Worm (Caenorhabditis elegans) whole organism, L3 larva: ENCODE data around the gene Y69A2AL.2.

Source experiments
- R02D3.7 ChIP-seq: fragments of 150-350 bp; optimal IDR thresholded peaks from 2 replicates; lab custom pipeline; 2014; ENCODE audit warnings: missing biosample characterization, missing genetic modification characterization
- aly-2 ChIP-seq: fragments of 150-350 bp; optimal IDR thresholded peaks from 2 replicates; lab custom pipeline; 2014; ENCODE audit warnings: missing biosample characterization, missing genetic modification characterization
- ceh-16 ChIP-seq: sonication (generic microtip); optimal IDR thresholded peaks from 2 replicates; lab custom pipeline; 2017; ENCODE audit warnings: missing biosample characterization, missing genetic modification characterization
- ceh-28 ChIP-seq: fragments of 150-350 bp; optimal IDR thresholded peaks from 2 replicates; lab custom pipeline; 2014; ENCODE audit warnings: missing biosample characterization, missing genetic modification reagents, missing genetic modification characterization
- ceh-82 ChIP-seq: fragments of 150-350 bp; optimal IDR thresholded peaks from 2 replicates; lab custom pipeline; 2014; ENCODE audit warnings: missing biosample characterization, missing genetic modification characterization
- ceh-9 ChIP-seq: sonication (generic microtip); optimal IDR thresholded peaks from 2 replicates; lab custom pipeline; 2018; ENCODE audit warnings: missing biosample characterization, missing genetic modification characterization
- daf-12 ChIP-seq: fragments of 150-350 bp; optimal IDR thresholded peaks from 2 replicates; lab custom pipeline; 2014; ENCODE audit warnings: missing biosample characterization, missing genetic modification reagents, missing genetic modification characterization
- egl-5 ChIP-seq: fragments of 150-350 bp; optimal IDR thresholded peaks from 2 replicates; lab custom pipeline; 2017; ENCODE audit warnings: missing biosample characterization, missing genetic modification reagents, missing genetic modification characterization, inconsistent platforms
- elt-3 ChIP-seq, 3 experiments: fragments of 150-350 bp in 1 of 3; sonication (generic microtip) in 2 of 3; optimal IDR thresholded peaks; 2 replicates in 2 of 3; 4 replicates in 1 of 3; lab custom pipeline; 2014 to 2017; ENCODE audit warnings: missing biosample characterization in 3 of 3, missing genetic modification characterization in 3 of 3
- eor-1 ChIP-seq, 2 experiments: fragments of 150-350 bp; optimal IDR thresholded peaks; 2 replicates each; lab custom pipeline; 2014 to 2018; ENCODE audit warnings: missing biosample characterization in 2 of 2, missing genetic modification characterization in 2 of 2
- fkh-10 ChIP-seq: sonication (generic microtip); optimal IDR thresholded peaks from 2 replicates; lab custom pipeline; 2017; ENCODE audit warnings: missing biosample characterization, missing genetic modification reagents, missing genetic modification characterization
- fkh-2 ChIP-seq: fragments of 150-350 bp; optimal IDR thresholded peaks from 2 replicates; lab custom pipeline; 2014; ENCODE audit warnings: missing biosample characterization, missing genetic modification reagents, missing genetic modification characterization
- fos-1 ChIP-seq: fragments of 150-350 bp; optimal IDR thresholded peaks from 2 replicates; lab custom pipeline; 2014; ENCODE audit warnings: missing biosample characterization, missing genetic modification characterization
- jun-1 ChIP-seq: fragments of 150-350 bp; optimal IDR thresholded peaks from 2 replicates; lab custom pipeline; 2014; ENCODE audit warnings: missing biosample characterization, missing genetic modification reagents, missing genetic modification characterization
- lin-15B ChIP-seq: fragments of 150-350 bp; optimal IDR thresholded peaks from 2 replicates; lab custom pipeline; 2014; ENCODE audit warnings: missing biosample characterization, missing genetic modification characterization
- lin-39 ChIP-seq: fragments of 150-350 bp; optimal IDR thresholded peaks from 2 replicates; lab custom pipeline; 2018; ENCODE audit warnings: missing biosample characterization, missing genetic modification reagents, missing genetic modification characterization
- mdl-1 ChIP-seq: fragments of 150-350 bp; optimal IDR thresholded peaks from 2 replicates; lab custom pipeline; 2014; ENCODE audit warnings: missing biosample characterization, missing genetic modification characterization
- mml-1 ChIP-seq: fragments of 150-350 bp; sonication (generic microtip); optimal IDR thresholded peaks from 3 replicates; lab custom pipeline; 2014; ENCODE audit warnings: missing biosample characterization, missing genetic modification characterization
- nfya-1 ChIP-seq: sonication (generic microtip); optimal IDR thresholded peaks from 2 replicates; lab custom pipeline; 2017; ENCODE audit warnings: missing genetic modification characterization, mild to moderate bottlenecking, missing compliant biosample characterization, antibody characterized with exemption, moderate library complexity; ENCODE audit not compliant: insufficient read depth
- nhr-11 ChIP-seq: fragments of 150-350 bp; optimal IDR thresholded peaks from 2 replicates; lab custom pipeline; 2014; ENCODE audit warnings: missing biosample characterization, missing genetic modification characterization
- nhr-12 ChIP-seq: fragments of 150-350 bp; optimal IDR thresholded peaks from 2 replicates; lab custom pipeline; 2014; ENCODE audit warnings: missing biosample characterization, missing genetic modification characterization
- nhr-23 ChIP-seq: fragments of 150-350 bp; optimal IDR thresholded peaks from 2 replicates; lab custom pipeline; 2014; ENCODE audit warnings: missing biosample characterization, missing genetic modification reagents, missing genetic modification characterization
- nhr-237 ChIP-seq: fragments of 150-350 bp; optimal IDR thresholded peaks from 2 replicates; lab custom pipeline; 2014; ENCODE audit warnings: missing biosample characterization, missing genetic modification characterization
- nhr-25 ChIP-seq: sonication (generic microtip); optimal IDR thresholded peaks from 2 replicates; lab custom pipeline; 2017; ENCODE audit warnings: missing biosample characterization, missing genetic modification characterization
- nhr-43 ChIP-seq: sonication (generic microtip); optimal IDR thresholded peaks from 2 replicates; lab custom pipeline; 2016; ENCODE audit warnings: mild to moderate bottlenecking, missing genetic modification characterization, missing compliant biosample characterization; ENCODE audit not compliant: poor library complexity, severe bottlenecking
- nhr-76 ChIP-seq: fragments of 150-350 bp; sonication (generic microtip); optimal IDR thresholded peaks from 5 replicates; lab custom pipeline; 2014; ENCODE audit warnings: missing biosample characterization, missing genetic modification characterization
- nhr-77 ChIP-seq: fragments of 150-350 bp; optimal IDR thresholded peaks from 2 replicates; lab custom pipeline; 2014; ENCODE audit warnings: missing biosample characterization, missing genetic modification characterization
- pha-4 ChIP-seq: fragments of 150-350 bp; optimal IDR thresholded peaks from 2 replicates; lab custom pipeline; 2014; ENCODE audit warnings: missing biosample characterization, missing genetic modification reagents, missing genetic modification characterization
- pqm-1 ChIP-seq: fragments of 150-350 bp; optimal IDR thresholded peaks from 2 replicates; lab custom pipeline; 2017; ENCODE audit warnings: missing biosample characterization, missing genetic modification characterization, inconsistent platforms
- sea-2 ChIP-seq: fragments of 150-350 bp; sonication (generic microtip); optimal IDR thresholded peaks from 4 replicates; lab custom pipeline; 2014; ENCODE audit warnings: missing biosample characterization, missing genetic modification reagents, missing genetic modification characterization
- skn-1 ChIP-seq: fragments of 150-350 bp; optimal IDR thresholded peaks from 2 replicates; lab custom pipeline; 2014; ENCODE audit warnings: missing biosample characterization, missing genetic modification characterization
- tbx-2 ChIP-seq: sonication (generic microtip); optimal IDR thresholded peaks from 2 replicates; lab custom pipeline; 2016; ENCODE audit warnings: mild to moderate bottlenecking, missing genetic modification characterization, missing compliant biosample characterization
- unc-62 ChIP-seq: fragments of 150-350 bp; sonication (generic microtip); optimal IDR thresholded peaks from 4 replicates; lab custom pipeline; 2014; ENCODE audit warnings: missing biosample characterization, missing genetic modification reagents, missing genetic modification characterization
- zag-1 ChIP-seq: fragments of 150-350 bp; optimal IDR thresholded peaks from 2 replicates; lab custom pipeline; 2014; ENCODE audit warnings: missing biosample characterization, missing genetic modification characterization
- ztf-11 ChIP-seq: fragments of 150-350 bp; optimal IDR thresholded peaks from 2 replicates; lab custom pipeline; 2014; ENCODE audit warnings: missing biosample characterization, missing genetic modification characterization

Gene Y69A2AL.2

DNA sequence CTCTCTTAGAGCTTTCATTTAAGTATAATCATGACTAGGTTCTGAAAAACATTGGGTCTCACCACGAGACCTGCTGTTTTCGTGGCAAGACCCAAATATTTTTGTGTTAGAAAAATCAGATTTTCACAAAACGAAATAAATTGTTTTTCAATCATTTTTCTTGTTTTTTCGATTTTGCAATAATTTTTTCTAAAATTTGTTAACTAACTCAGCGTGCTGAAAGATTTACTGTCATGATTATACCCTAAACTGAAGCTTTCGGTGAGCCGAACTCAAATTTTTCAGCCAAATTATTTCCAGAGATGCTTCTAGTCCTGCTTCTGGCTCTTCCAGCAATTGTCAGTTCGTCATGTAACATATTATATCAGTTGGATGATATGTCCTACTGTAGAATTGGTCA is at the start of gene Y69A2AL.2:
TSS of gene Y69A2AL.2 (plus strand) at position 301 of the 400 bp plus-strand sequence.
- no peak for TF ChIP-seq ceh-28 (tag; lab: Kevin White, UChicago)
- TF ChIP-seq tbx-2 (tag; lab: Kevin White, UChicago): no peak
- no peak for TF ChIP-seq sea-2 (GFP tag; lab: Kevin White, UChicago)
- TF ChIP-seq eor-1 (tag; optimal IDR thresholded peaks at IDR 0.05; lab: Kevin White, UChicago): no peak
- TF ChIP-seq egl-5 (tag; lab: Kevin White, UChicago): no peak
- TF ChIP-seq aly-2: no peak
- TF ChIP-seq mml-1 (tag; lab: Kevin White, UChicago): no peak
- no peak for TF ChIP-seq fkh-10 (GFP tag; lab: Kevin White, UChicago)
- TF ChIP-seq ztf-11 (tag; lab: Kevin White, UChicago): no peak
- no peak for TF ChIP-seq mdl-1 (tag; lab: Kevin White, UChicago)
- TF ChIP-seq nhr-23 (tag; lab: Kevin White, UChicago): no peak
- no peak for TF ChIP-seq jun-1 (tag; lab: Kevin White, UChicago)
- TF ChIP-seq lin-39 (tag; lab: Kevin White, UChicago): no peak
- no peak for TF ChIP-seq skn-1 (tag; lab: Kevin White, UChicago)
- TF ChIP-seq nhr-76 (tag; lab: Kevin White, UChicago): no peak
- TF ChIP-seq daf-12 (tag; lab: Kevin White, UChicago): no peak
- no peak for TF ChIP-seq nhr-43 (tag; lab: Kevin White, UChicago)
- TF ChIP-seq pha-4 (tag; lab: Kevin White, UChicago): no peak
- TF ChIP-seq, all 47 proteins: peak for 0

ce11 chrIV:2432693-2433092 is 49.4 kb upstream of the Y69A2AL.2 start, which contains the start of gene C45G7.4:
Gene C45G7.4, plus strand, starts transcription at chrIV:2432993.
- TF ChIP-seq nhr-237 (no peak), fos-1 (tag; lab: Kevin White, UChicago) (no peak), nhr-77 (tag; lab: Kevin White, UChicago) (no peak), nhr-11 (tag; lab: Kevin White, UChicago) (no peak), nhr-12 (no peak), ceh-28 (tag; lab: Kevin White, UChicago) (no peak), nhr-25 (no peak), zag-1 (tag; lab: Kevin White, UChicago) (no peak), ceh-16 (no peak), fkh-2 (no peak), nhr-23 (tag; lab: Kevin White, UChicago) (no peak), pqm-1 (no peak), daf-12 (tag; lab: Kevin White, UChicago) (no peak), mml-1 (tag; lab: Kevin White, UChicago) (no peak), unc-62 (GFP tag; lab: Kevin White, UChicago) (no peak)

DNA sequence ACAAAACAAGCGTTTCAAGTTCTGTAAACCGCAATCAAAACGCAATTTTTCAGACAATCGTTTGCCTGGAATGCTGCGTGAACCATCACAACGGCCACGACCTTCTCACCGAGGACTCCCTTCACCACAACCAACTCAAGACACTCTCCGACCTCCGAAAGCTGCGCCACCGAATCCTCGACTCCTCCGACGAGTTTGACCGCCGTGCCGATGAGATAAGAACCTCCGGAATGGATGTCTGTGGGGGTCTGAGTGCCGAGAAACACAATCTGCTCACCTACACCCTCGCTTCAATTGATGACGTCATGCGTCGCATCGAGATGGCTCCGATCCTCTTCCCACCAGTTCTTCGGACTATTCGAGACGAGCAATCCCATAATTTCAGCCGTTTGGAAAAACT is 47.7 kb upstream of the Y69A2AL.2 start:
- TF ChIP-seq mml-1 (tag; lab: Kevin White, UChicago) (no peak), egl-5 (tag; lab: Kevin White, UChicago) (no peak), daf-12 (tag; lab: Kevin White, UChicago) (no peak), nhr-12 (no peak)

DNA sequence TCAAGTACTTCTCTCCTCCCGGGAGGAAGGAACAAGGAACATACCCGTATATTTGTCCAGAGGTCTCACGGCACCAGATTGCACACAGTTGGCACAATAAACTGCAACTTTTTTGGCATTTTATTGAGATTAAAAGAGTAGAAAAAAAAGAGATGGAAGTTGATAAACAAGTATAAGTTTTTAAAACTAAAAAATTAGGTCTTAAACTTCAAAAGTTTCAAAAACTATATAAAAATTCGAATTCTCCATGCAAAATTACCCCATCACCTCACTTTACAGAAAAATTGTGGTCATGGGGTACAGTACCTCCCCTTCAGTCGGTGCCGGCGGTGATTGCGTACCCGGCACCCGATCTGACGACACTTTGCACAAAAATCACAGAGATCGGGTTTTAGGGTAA is 30.8 kb upstream of the Y69A2AL.2 start, which contains the start of gene C45G7.13:
TSS of gene C45G7.13 (minus strand) at position 101 of the 400 bp plus-strand sequence.
- TF ChIP-seq ceh-82 (tag; lab: Kevin White, UChicago) (no peak), unc-62 (GFP tag; lab: Kevin White, UChicago) (no peak), lin-15B (tag; lab: Kevin White, UChicago) (no peak), jun-1 (tag; lab: Kevin White, UChicago) (no peak), ceh-16 (no peak), nfya-1 (tag; lab: Kevin White, UChicago) (no peak), elt-3 (tag; optimal IDR thresholded peaks at IDR 0.05; lab: Kevin White, UChicago) (no peak)

ce11 chrIV:2451655-2452054 is 30.4 kb upstream of the Y69A2AL.2 start:
- no peak for TF ChIP-seq pqm-1
- no peak for TF ChIP-seq ceh-9 (tag; lab: Kevin White, UChicago)
- no peak for TF ChIP-seq aly-2
- no peak for TF ChIP-seq ceh-16
- no peak for TF ChIP-seq R02D3.7 (tag; lab: Kevin White, UChicago)
- TF ChIP-seq mdl-1 (tag; lab: Kevin White, UChicago): no peak
- TF ChIP-seq fos-1 (tag; lab: Kevin White, UChicago): no peak
- no peak for TF ChIP-seq ceh-28 (tag; lab: Kevin White, UChicago)
- no peak for TF ChIP-seq ztf-11 (tag; lab: Kevin White, UChicago)
- no peak for TF ChIP-seq sea-2 (GFP tag; lab: Kevin White, UChicago)
- TF ChIP-seq fkh-2: no peak
- TF ChIP-seq mml-1 (tag; lab: Kevin White, UChicago): no peak
- no peak for TF ChIP-seq skn-1 (tag; lab: Kevin White, UChicago)
- no peak for TF ChIP-seq nhr-76 (tag; lab: Kevin White, UChicago)
- no peak for TF ChIP-seq egl-5 (tag; lab: Kevin White, UChicago)
